Worm (Caenorhabditis elegans) whole organism, mixed stage, embryonic: Measurements from ENCODE around the gene C44B11.6.

ENCODE experiments used
- M03D4.4 ChIP-seq: sonication (generic microtip); optimal IDR thresholded peaks from 2 replicates; lab custom pipeline; 2017; ENCODE audit warnings: mild to moderate bottlenecking, missing genetic modification characterization, missing compliant biosample characterization
- blmp-1 ChIP-seq: fragments of 150-350 bp; optimal IDR thresholded peaks from 2 replicates; lab custom pipeline; 2014; ENCODE audit warnings: missing biosample characterization, missing genetic modification characterization
- elt-3 ChIP-seq: fragments of 150-350 bp; optimal IDR thresholded peaks from 2 replicates; lab custom pipeline; 2014; ENCODE audit warnings: missing biosample characterization, missing genetic modification characterization
- flh-1 ChIP-seq: fragments of 200-800 bp; sonication (Bioruptor generic); optimal IDR thresholded peaks from 2 replicates; lab custom pipeline; 2018; ENCODE audit warnings: mild to moderate bottlenecking, missing genetic modification characterization, moderate library complexity, missing compliant biosample characterization
- ham-2 ChIP-seq: fragments of 200-800 bp; sonication (Bioruptor generic); optimal IDR thresholded peaks from 2 replicates; lab custom pipeline; 2018; ENCODE audit warnings: mild to moderate bottlenecking, missing genetic modification characterization, missing compliant biosample characterization
- lin-13 ChIP-seq: fragments of 150-350 bp; optimal IDR thresholded peaks from 2 replicates; lab custom pipeline; 2014; ENCODE audit warnings: missing biosample characterization, missing genetic modification characterization
- lsy-2 ChIP-seq: fragments of 150-350 bp; optimal IDR thresholded peaks from 2 replicates; lab custom pipeline; 2014; ENCODE audit warnings: missing biosample characterization, missing genetic modification characterization
- mep-1 ChIP-seq: fragments of 150-350 bp; optimal IDR thresholded peaks from 2 replicates; lab custom pipeline; 2017; ENCODE audit warnings: missing biosample characterization, missing genetic modification reagents, missing genetic modification characterization, inconsistent platforms
- nhr-28 ChIP-seq: fragments of 150-350 bp; optimal IDR thresholded peaks from 2 replicates; lab custom pipeline; 2014; ENCODE audit warnings: missing biosample characterization, missing genetic modification characterization
- unc-62 ChIP-seq: fragments of 150-350 bp; optimal IDR thresholded peaks from 2 replicates; lab custom pipeline; 2014; ENCODE audit warnings: missing biosample characterization, missing genetic modification reagents, missing genetic modification characterization

- TF ChIP-seq lin-13 (no peak), M03D4.4 (tag; lab: Kevin White, UChicago) (no peak), blmp-1 (tag; lab: Kevin White, UChicago) (no peak), flh-1 (GFP tag; lab: Kevin White, UChicago) (no peak), unc-62 (GFP tag; lab: Kevin White, UChicago) (peak; percentile 12), ham-2 (GFP tag; lab: Kevin White, UChicago) (no peak), nhr-28 (tag; lab: Kevin White, UChicago) (no peak), elt-3 (tag; lab: Kevin White, UChicago) (no peak), lsy-2 (tag; lab: Kevin White, UChicago) (no peak), mep-1 (tag; lab: Kevin White, UChicago) (no peak)
Observed at ce11 chrIII:3165309-3165708, 12.4 kb downstream of the C44B11.6 start, which contains the start of gene R148.5.
